Fruit fly (Drosophila melanogaster): ENCODE results near the gene dind.

dind gene

DNA sequence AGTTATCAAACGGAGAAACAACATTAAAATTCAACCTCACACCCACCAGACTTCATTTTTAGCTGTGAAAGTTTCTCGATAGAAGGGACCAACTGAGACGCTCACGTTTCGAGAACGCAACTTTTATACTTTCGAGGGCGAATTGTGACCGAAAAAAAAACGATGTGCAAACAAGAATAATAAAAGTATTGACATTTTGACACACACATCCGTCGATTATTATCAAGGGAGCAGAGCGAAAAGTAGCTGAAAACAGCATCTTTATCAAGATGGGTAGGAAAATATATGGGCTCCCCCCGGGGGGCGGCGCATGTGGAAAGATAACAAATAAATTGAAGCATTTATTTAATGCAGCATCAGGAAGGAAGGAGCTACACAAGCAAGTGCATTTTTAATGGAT, 16.3 kb upstream of the dind start, which contains the start of gene CG14300:
CG14300 (minus strand) TSS at position 101 of the 400 bp plus-strand sequence.
- TF ChIP-seq Myc (optimal IDR thresholded peaks at IDR 0.05), result no peak
- no peak for TF ChIP-seq h (GFP tag; optimal IDR thresholded peaks at IDR 0.05)
- TF ChIP-seq OdsH (GFP tag; optimal IDR thresholded peaks at IDR 0.05), result no peak
- no peak for TF ChIP-seq CrebA (GFP tag; optimal IDR thresholded peaks at IDR 0.05; ENCODE audit: borderline replicate concordance)
- no peak for TF ChIP-seq GATAd (GFP tag; optimal IDR thresholded peaks at IDR 0.05)
- no peak for TF ChIP-seq HLH106 (tag; optimal IDR thresholded peaks at IDR 0.05)
- no peak for TF ChIP-seq dmrt93B (GFP tag; optimal IDR thresholded peaks at IDR 0.05)
- no peak for TF ChIP-seq lola (GFP tag; optimal IDR thresholded peaks at IDR 0.05)
- TF ChIP-seq Dfd (GFP tag; optimal IDR thresholded peaks at IDR 0.05), result no peak
- no peak for TF ChIP-seq sage (GFP tag; optimal IDR thresholded peaks at IDR 0.05)
- TF ChIP-seq Jra (GFP tag; optimal IDR thresholded peaks at IDR 0.05), result no peak
- TF ChIP-seq Rel (GFP tag; optimal IDR thresholded peaks at IDR 0.05), result no peak
- no peak for TF ChIP-seq Rel (tag; optimal IDR thresholded peaks at IDR 0.05)
- no peak for TF ChIP-seq Dif (GFP tag; optimal IDR thresholded peaks at IDR 0.05; ENCODE audit: partially characterized antibody)
- TF ChIP-seq dl (GFP tag; optimal IDR thresholded peaks at IDR 0.05; ENCODE audit: insufficient read depth in 1 of 2, partially characterized antibody in 2 of 2), result no peak
- TF ChIP-seq Hr83 (GFP tag; optimal IDR thresholded peaks at IDR 0.05; ENCODE audit: poor library complexity, severe bottlenecking), result no peak
- TF ChIP-seq tai (GFP tag; optimal IDR thresholded peaks at IDR 0.05), result no peak

dm6 chr3R:18692619-18693018, 15.3 kb upstream of the dind start, which contains the start of gene Muc91C:
TSS of gene Muc91C (minus strand) at chr3R:18692719.
- TF ChIP-seq Sp1 (GFP tag; optimal IDR thresholded peaks at IDR 0.05), result no peak
- TF ChIP-seq Mio (GFP tag; optimal IDR thresholded peaks at IDR 0.05), result no peak
- no peak for TF ChIP-seq ey (GFP tag; optimal IDR thresholded peaks at IDR 0.05)
- no peak for TF ChIP-seq Hnf4 (GFP tag; optimal IDR thresholded peaks at IDR 0.05)
- TF ChIP-seq brk (GFP tag; optimal IDR thresholded peaks at IDR 0.05), result no peak
- no peak for TF ChIP-seq rgr (GFP tag; optimal IDR thresholded peaks at IDR 0.05)
- TF ChIP-seq h (GFP tag; optimal IDR thresholded peaks at IDR 0.05), result no peak
- no peak for TF ChIP-seq tai (GFP tag; optimal IDR thresholded peaks at IDR 0.05)

DNA sequence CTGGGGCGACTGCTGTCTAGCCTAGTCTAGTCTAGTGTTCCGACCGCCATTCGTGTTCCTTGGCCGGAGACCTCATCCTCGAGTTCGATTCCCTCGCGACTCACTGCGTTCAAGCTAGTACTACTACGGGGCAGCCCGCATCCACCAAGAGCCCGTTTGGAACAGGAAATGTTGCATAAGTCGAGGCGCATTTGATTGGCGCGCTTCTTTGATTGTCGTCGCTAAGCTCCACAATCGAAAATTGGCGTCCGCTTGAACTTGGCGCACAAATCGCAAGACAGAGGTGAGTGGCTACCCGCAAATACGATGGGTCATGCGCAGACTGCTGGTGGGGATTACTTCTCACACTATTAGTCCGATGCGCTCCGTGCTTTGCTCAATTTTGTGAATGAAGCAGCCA, 3.7 kb upstream of the dind start:
- no peak for TF ChIP-seq foxo (GFP tag; optimal IDR thresholded peaks at IDR 0.05)
- no peak for TF ChIP-seq sv (GFP tag; optimal IDR thresholded peaks at IDR 0.05)

dm6 chr3R:18680332-18680731, 3.0 kb upstream of the dind start, which contains the start of the genes CG46318 and ChT:
TSS of gene CG46318 (plus strand) at chr3R:18680604.
TSS of gene ChT (plus strand) at chr3R:18680604.
- TF ChIP-seq Vsx2 (GFP tag; optimal IDR thresholded peaks at IDR 0.05; ENCODE audit: partially characterized antibody) (no peak), usp (GFP tag; optimal IDR thresholded peaks at IDR 0.05) (no peak), Abd-B (GFP tag; optimal IDR thresholded peaks at IDR 0.05) (no peak), CG9705 (GFP tag; optimal IDR thresholded peaks at IDR 0.05) (no peak), dmrt93B (GFP tag; optimal IDR thresholded peaks at IDR 0.05) (no peak), HLH106 (tag; optimal IDR thresholded peaks at IDR 0.05) (no peak), GATAd (GFP tag; optimal IDR thresholded peaks at IDR 0.05) (no peak), br (GFP tag; optimal IDR thresholded peaks at IDR 0.05) (no peak), Hr78 (GFP tag; optimal IDR thresholded peaks at IDR 0.05) (no peak)

DNA sequence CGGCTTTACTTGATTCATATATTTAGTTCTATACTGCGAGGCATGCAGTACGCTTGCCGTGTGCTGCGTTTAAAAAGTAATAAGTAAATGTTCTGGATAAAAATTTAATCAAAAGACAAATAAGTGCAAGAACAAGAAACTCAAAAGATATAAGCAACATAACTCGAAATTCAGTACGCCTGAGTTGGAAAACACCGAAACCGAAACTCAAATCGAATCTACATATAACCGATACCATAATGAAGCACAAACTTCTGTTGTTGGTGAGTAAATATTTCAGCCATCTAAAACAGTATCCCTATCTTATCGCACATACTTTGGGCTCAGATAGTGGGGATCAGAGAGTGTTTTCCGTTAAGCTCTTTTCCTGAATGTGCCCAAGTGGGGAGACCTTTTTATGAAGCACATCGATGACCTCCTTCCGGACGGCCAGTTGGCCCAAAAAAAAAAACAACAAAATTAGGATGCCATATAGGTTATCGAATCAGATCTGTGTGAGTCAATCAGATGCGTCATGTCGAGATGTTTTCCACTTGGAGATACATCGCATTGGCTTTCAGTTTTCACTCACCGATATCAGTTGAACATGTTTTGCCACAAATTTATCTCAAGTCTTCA, 6.1 kb downstream of the dind start, which contains the start of gene CG31230:
CG31230 (plus strand) TSS at position 568 of the 618 bp plus-strand sequence.
- TF ChIP-seq sage (GFP tag; optimal IDR thresholded peaks at IDR 0.05) (no peak), GATAd (GFP tag; optimal IDR thresholded peaks at IDR 0.05) (no peak), h (GFP tag; optimal IDR thresholded peaks at IDR 0.05) (no peak), foxo (GFP tag; optimal IDR thresholded peaks at IDR 0.05) (no peak), Dif (GFP tag; optimal IDR thresholded peaks at IDR 0.05; ENCODE audit: partially characterized antibody) (no peak), Sp1 (GFP tag; optimal IDR thresholded peaks at IDR 0.05) (no peak), psq (GFP tag; optimal IDR thresholded peaks at IDR 0.05) (no peak), sv (GFP tag; optimal IDR thresholded peaks at IDR 0.05) (no peak), Myc (optimal IDR thresholded peaks at IDR 0.05) (no peak), jim (GFP tag; optimal IDR thresholded peaks at IDR 0.05) (no peak), Dfd (GFP tag; optimal IDR thresholded peaks at IDR 0.05) (no peak), HLH106 (tag; optimal IDR thresholded peaks at IDR 0.05) (no peak), Mio (GFP tag; optimal IDR thresholded peaks at IDR 0.05) (no peak), dsf (GFP tag; optimal IDR thresholded peaks at IDR 0.05; ENCODE audit: borderline replicate concordance) (no peak), brk (GFP tag; optimal IDR thresholded peaks at IDR 0.05) (no peak), pan (optimal IDR thresholded peaks at IDR 0.05) (no peak)
